Fruit fly (Drosophila melanogaster) whole organism, embryonic: ENCODE data around the gene CG9393.

Experiments
- B-H1 ChIP-seq: fragments of 200-800 bp; sonication (Bioruptor generic); IDR thresholded peaks from 3 replicates; pipeline ENCODE4 v1.3.6; 2022; ENCODE audit warnings: missing biosample characterization, missing genetic modification characterization
- B-H2 ChIP-seq: fragments of 200-800 bp; sonication (Bioruptor generic); optimal IDR thresholded peaks from 2 replicates; lab custom pipeline; 2018; ENCODE audit warnings: missing biosample characterization, mild to moderate bottlenecking, missing genetic modification characterization
- Bteb2 ChIP-seq: fragments of 200-800 bp; sonication (Bioruptor generic); optimal IDR thresholded peaks from 2 replicates; lab custom pipeline; 2016; ENCODE audit warnings: missing biosample characterization, missing genetic modification characterization
- CG10543 ChIP-seq: fragments of 200-800 bp; sonication (Bioruptor generic); optimal IDR thresholded peaks from 3 replicates; lab custom pipeline; 2017; ENCODE audit warnings: missing biosample characterization, mild to moderate bottlenecking, missing genetic modification characterization, moderate library complexity
- CG11560 ChIP-seq: fragments of 200-800 bp; sonication (Bioruptor generic); IDR thresholded peaks from 3 replicates; pipeline ENCODE4 v1.3.6; 2022; ENCODE audit warnings: missing biosample characterization, missing genetic modification characterization
- CG11696 ChIP-seq: fragments of 200-800 bp; sonication (Bioruptor generic); IDR thresholded peaks from 2 replicates; pipeline ENCODE4 v1.3.6; 2022; ENCODE audit warnings: missing biosample characterization, missing genetic modification characterization
- CG13287 ChIP-seq: fragments of 200-800 bp; sonication (Bioruptor generic); IDR thresholded peaks from 2 replicates; pipeline ENCODE4 v1.3.6; 2022; ENCODE audit warnings: missing biosample characterization, missing genetic modification characterization; ENCODE audit not compliant: partially characterized antibody
- CG1647 ChIP-seq: fragments of 200-800 bp; sonication (Bioruptor generic); optimal IDR thresholded peaks from 3 replicates; lab custom pipeline; 2016; ENCODE audit warnings: missing biosample characterization, missing genetic modification characterization
- CG17912 ChIP-seq: fragments of 200-800 bp; sonication (Bioruptor generic); optimal IDR thresholded peaks from 2 replicates; lab custom pipeline; 2018; ENCODE audit warnings: missing biosample characterization, mild to moderate bottlenecking, missing genetic modification characterization
- CG31441 ChIP-seq: fragments of 200-800 bp; sonication (Bioruptor generic); IDR thresholded peaks from 2 replicates; pipeline ENCODE4 v1.3.6; 2022; ENCODE audit warnings: missing biosample characterization, missing genetic modification characterization
- CG34224 ChIP-seq: fragments of 200-800 bp; sonication (Bioruptor generic); IDR thresholded peaks from 3 replicates; pipeline ENCODE4 v1.3.6; 2022; ENCODE audit warnings: missing biosample characterization, missing genetic modification characterization; ENCODE audit not compliant: partially characterized antibody
- CG34422 ChIP-seq: fragments of 200-800 bp; sonication (Bioruptor generic); IDR thresholded peaks from 3 replicates; pipeline ENCODE4 v1.3.6; 2022; ENCODE audit warnings: missing biosample characterization, missing genetic modification characterization
- CG3995 ChIP-seq: fragments of 200-800 bp; sonication (Bioruptor generic); optimal IDR thresholded peaks from 3 replicates; lab custom pipeline; 2016; ENCODE audit warnings: missing biosample characterization, missing genetic modification characterization
- CG4617 ChIP-seq: fragments of 200-800 bp; sonication (Bioruptor generic); optimal IDR thresholded peaks from 3 replicates; lab custom pipeline; 2016; ENCODE audit warnings: missing biosample characterization, missing genetic modification characterization, borderline replicate concordance
- CG4730 ChIP-seq: fragments of 200-800 bp; sonication (Bioruptor generic); IDR thresholded peaks from 2 replicates; pipeline ENCODE4 v1.3.6; 2022; ENCODE audit warnings: missing biosample characterization, missing genetic modification characterization
- CG6689 ChIP-seq: fragments of 200-800 bp; sonication (Bioruptor generic); IDR thresholded peaks from 2 replicates; pipeline ENCODE4 v1.3.6; 2022; ENCODE audit warnings: missing biosample characterization, missing genetic modification characterization
- CG9797 ChIP-seq: fragments of 200-800 bp; sonication (Bioruptor generic); optimal IDR thresholded peaks from 3 replicates; lab custom pipeline; 2018; ENCODE audit warnings: missing biosample characterization, mild to moderate bottlenecking, missing genetic modification characterization
- D19B ChIP-seq: fragments of 200-800 bp; sonication (Bioruptor generic); optimal IDR thresholded peaks from 2 replicates; lab custom pipeline; 2017; ENCODE audit warnings: missing biosample characterization, mild to moderate bottlenecking, missing genetic modification characterization
- Dad ChIP-seq: fragments of 200-800 bp; sonication (Bioruptor generic); optimal IDR thresholded peaks from 3 replicates; lab custom pipeline; 2016; ENCODE audit warnings: missing biosample characterization, missing genetic modification characterization
- Drgx ChIP-seq: fragments of 200-800 bp; sonication (Bioruptor generic); IDR thresholded peaks from 2 replicates; pipeline ENCODE4 v1.3.6; 2022; ENCODE audit warnings: missing biosample characterization, missing genetic modification characterization
- E2f2 ChIP-seq: fragments of 200-800 bp; sonication (Bioruptor generic); IDR thresholded peaks from 2 replicates; pipeline ENCODE4 v1.3.6; 2022; ENCODE audit warnings: missing biosample characterization, missing genetic modification characterization
- H2.0 ChIP-seq: fragments of 200-800 bp; sonication (Bioruptor generic); IDR thresholded peaks from 2 replicates; pipeline ENCODE4 v1.3.6; 2022; ENCODE audit warnings: missing biosample characterization, missing genetic modification characterization
- Hand ChIP-seq: fragments of 200-800 bp; sonication (Bioruptor generic); optimal IDR thresholded peaks from 2 replicates; lab custom pipeline; 2017; ENCODE audit warnings: mild to moderate bottlenecking, missing biosample characterization, missing genetic modification reagents, missing genetic modification characterization
- Hmx ChIP-seq: fragments of 200-800 bp; sonication (Bioruptor generic); optimal IDR thresholded peaks from 2 replicates; lab custom pipeline; 2016; ENCODE audit warnings: missing biosample characterization, missing genetic modification characterization
- Lhr ChIP-seq: fragments of 200-800 bp; sonication (Bioruptor generic); optimal IDR thresholded peaks from 3 replicates; lab custom pipeline; 2017; ENCODE audit warnings: mild to moderate bottlenecking, missing biosample characterization, missing genetic modification reagents, missing genetic modification characterization
- Neu2 ChIP-seq: fragments of 200-800 bp; sonication (Bioruptor generic); optimal IDR thresholded peaks from 3 replicates; lab custom pipeline; 2016; ENCODE audit warnings: missing biosample characterization, missing genetic modification characterization, borderline replicate concordance
- Nf-YB ChIP-seq: fragments of 200-800 bp; sonication (Bioruptor generic); optimal IDR thresholded peaks from 3 replicates; lab custom pipeline; 2019; ENCODE audit warnings: missing biosample characterization, mild to moderate bottlenecking, missing genetic modification characterization, moderate library complexity
- Ssrp ChIP-seq: fragments of 200-800 bp; sonication (Bioruptor generic); optimal IDR thresholded peaks from 2 replicates; lab custom pipeline; 2018; ENCODE audit warnings: missing biosample characterization, mild to moderate bottlenecking, missing genetic modification characterization, moderate library complexity
- Xbp1 ChIP-seq: fragments of 200-800 bp; sonication (Bioruptor generic); optimal IDR thresholded peaks from 3 replicates; lab custom pipeline; 2016; ENCODE audit warnings: missing biosample characterization, mild to moderate bottlenecking, missing genetic modification characterization
- Xrp1 ChIP-seq: fragments of 200-800 bp; sonication (Bioruptor generic); IDR thresholded peaks from 2 replicates; pipeline ENCODE4 v1.3.6; 2022; ENCODE audit warnings: missing biosample characterization, missing genetic modification characterization
- amos ChIP-seq: fragments of 200-800 bp; sonication (Bioruptor generic); IDR thresholded peaks from 2 replicates; pipeline ENCODE4 v1.3.6; 2022; ENCODE audit warnings: missing biosample characterization, missing genetic modification characterization; ENCODE audit not compliant: partially characterized antibody
- ara ChIP-seq: fragments of 200-800 bp; sonication (Bioruptor generic); IDR thresholded peaks from 2 replicates; pipeline ENCODE4 v1.3.6; 2022; ENCODE audit warnings: missing biosample characterization, missing genetic modification characterization
- bab2 ChIP-seq: fragments of 200-800 bp; sonication (Bioruptor generic); optimal IDR thresholded peaks from 2 replicates; lab custom pipeline; 2016; ENCODE audit warnings: missing biosample characterization, missing genetic modification characterization
- btn ChIP-seq: fragments of 200-800 bp; sonication (Bioruptor generic); optimal IDR thresholded peaks from 2 replicates; lab custom pipeline; 2016; ENCODE audit warnings: missing biosample characterization, missing genetic modification characterization
- chinmo ChIP-seq: fragments of 200-800 bp; sonication (Bioruptor generic); IDR thresholded peaks from 4 replicates; pipeline ENCODE4 v1.3.6; 2022; ENCODE audit warnings: missing biosample characterization, missing genetic modification characterization; ENCODE audit not compliant: partially characterized antibody
- crol ChIP-seq: fragments of 200-800 bp; sonication (Bioruptor generic); IDR thresholded peaks from 2 replicates; pipeline ENCODE4 v1.3.6; 2022; ENCODE audit warnings: missing biosample characterization, missing genetic modification characterization
- emc ChIP-seq: fragments of 200-800 bp; sonication (Bioruptor generic); optimal IDR thresholded peaks from 2 replicates; lab custom pipeline; 2016; ENCODE audit warnings: missing biosample characterization, missing genetic modification characterization
- ewg ChIP-seq: fragments of 200-800 bp; sonication (Bioruptor generic); optimal IDR thresholded peaks from 3 replicates; lab custom pipeline; 2017; ENCODE audit warnings: mild to moderate bottlenecking, missing biosample characterization, missing genetic modification reagents, missing genetic modification characterization
- exex ChIP-seq: fragments of 200-800 bp; sonication (Bioruptor generic); optimal IDR thresholded peaks from 4 replicates; lab custom pipeline; 2018; ENCODE audit warnings: missing biosample characterization, mild to moderate bottlenecking, missing genetic modification characterization, moderate library complexity
- eyg ChIP-seq: fragments of 200-800 bp; sonication (Bioruptor generic); optimal IDR thresholded peaks from 3 replicates; lab custom pipeline; 2016; ENCODE audit warnings: missing biosample characterization, missing genetic modification characterization
- her ChIP-seq: fragments of 200-800 bp; sonication (Bioruptor generic); optimal IDR thresholded peaks from 2 replicates; lab custom pipeline; 2016; ENCODE audit warnings: missing biosample characterization, missing genetic modification characterization
- ind ChIP-seq: fragments of 200-800 bp; sonication (Bioruptor generic); optimal IDR thresholded peaks from 3 replicates; lab custom pipeline; 2016; ENCODE audit warnings: missing biosample characterization, missing genetic modification characterization
- knrl ChIP-seq: fragments of 200-800 bp; sonication (Bioruptor generic); IDR thresholded peaks from 3 replicates; pipeline ENCODE4 v1.3.6; 2022; ENCODE audit warnings: missing biosample characterization, missing genetic modification characterization; ENCODE audit not compliant: partially characterized antibody
- lab ChIP-seq: fragments of 200-800 bp; sonication (Bioruptor generic); optimal IDR thresholded peaks from 3 replicates; lab custom pipeline; 2017; ENCODE audit warnings: missing biosample characterization, missing genetic modification characterization, mild to moderate bottlenecking, moderate library complexity, missing genetic modification reagents
- pros ChIP-seq: fragments of 200-800 bp; sonication (Bioruptor generic); optimal IDR thresholded peaks from 3 replicates; lab custom pipeline; 2019; ENCODE audit warnings: missing biosample characterization, mild to moderate bottlenecking, missing genetic modification characterization, moderate library complexity
- ro ChIP-seq: fragments of 200-800 bp; sonication (Bioruptor generic); IDR thresholded peaks from 2 replicates; pipeline ENCODE4 v1.3.6; 2022; ENCODE audit warnings: missing biosample characterization, missing genetic modification characterization
- sob ChIP-seq: fragments of 200-800 bp; sonication (Bioruptor generic); IDR thresholded peaks from 2 replicates; pipeline ENCODE4 v1.3.6; 2022; ENCODE audit warnings: missing biosample characterization, missing genetic modification characterization
- zf30C ChIP-seq: fragments of 200-800 bp; sonication (Bioruptor generic); optimal IDR thresholded peaks from 3 replicates; lab custom pipeline; 2018; ENCODE audit warnings: missing biosample characterization, mild to moderate bottlenecking, missing genetic modification characterization

CG9393 gene

DNA sequence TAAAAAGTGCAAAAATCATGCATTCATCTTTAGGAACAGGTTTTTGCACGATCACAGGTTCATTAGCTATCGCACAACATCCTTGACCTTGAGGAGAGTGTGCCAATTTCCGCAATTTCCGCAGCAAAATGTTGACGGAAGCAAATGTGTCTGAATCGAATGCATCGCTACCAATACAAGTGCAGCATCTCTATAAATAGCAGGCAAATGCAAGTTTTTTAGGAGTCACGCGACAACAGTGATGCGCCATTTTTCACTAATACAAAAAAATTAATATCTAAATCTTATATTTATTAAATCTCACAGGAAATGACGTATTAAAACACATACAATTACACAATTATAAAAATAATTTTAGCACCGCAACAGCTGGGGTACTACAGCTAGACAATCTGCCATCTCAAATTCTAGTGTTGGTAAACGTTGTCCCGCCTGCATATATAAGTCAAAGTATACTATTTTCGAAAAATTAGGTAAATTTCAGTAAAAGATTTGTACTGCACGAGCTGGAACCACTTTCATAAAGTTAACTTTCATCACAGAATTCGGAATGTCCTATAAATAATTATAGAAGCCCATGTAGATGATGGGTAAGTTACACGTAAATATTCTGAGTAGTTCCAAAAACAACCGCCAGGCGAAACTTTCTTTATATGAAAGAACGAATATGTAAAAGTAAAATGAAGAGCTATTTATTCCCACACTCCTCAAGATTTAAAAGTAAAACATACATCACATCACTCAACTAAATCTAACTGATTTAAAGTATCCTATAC is 10.5 kb upstream of the CG9393 start, which contains the start of gene CG9399 (continued):
- peak; percentile 86 for TF ChIP-seq Nf-YB (GFP tag; lab: Kevin White, UChicago)
- peak; percentile 95 for TF ChIP-seq ewg (GFP tag; lab: Kevin White, UChicago)
- TF ChIP-seq CG1647 (GFP tag; lab: Kevin White, UChicago) = peak; percentile 93
- peak; percentile 88 for TF ChIP-seq Hmx (GFP tag; lab: Kevin White, UChicago)
- TF ChIP-seq CG4730 = peak; percentile 97
- TF ChIP-seq CG3995 (GFP tag; lab: Kevin White, UChicago) = peak; percentile 74
- peak; percentile 94 for TF ChIP-seq bab2
- TF ChIP-seq knrl (GFP tag; lab: Robert Waterston, UW) = peak; percentile 62
- TF ChIP-seq her = peak; percentile 79
- TF ChIP-seq Hand (GFP tag; lab: Kevin White, UChicago) = peak; percentile 76
- 0 out of 4 replicates have a peak, but pooled peaks have one; percentile 57 for TF ChIP-seq chinmo
- TF ChIP-seq CG31441 (GFP tag; lab: Robert Waterston, UW) = peak; percentile 99
- peak; percentile 98 for TF ChIP-seq ara
- TF ChIP-seq ind (GFP tag; lab: Kevin White, UChicago) = peak; percentile 97
- TF ChIP-seq amos (GFP tag; lab: Robert Waterston, UW) = peak; percentile 64; the same call in 1 of the 2 replicates
- peak; percentile 13 for TF ChIP-seq Neu2 (GFP tag; lab: Kevin White, UChicago)
- TF ChIP-seq D19B (GFP tag; lab: Kevin White, UChicago) = peak; percentile 81
- peak; percentile 24 for TF ChIP-seq pros (GFP tag; lab: Kevin White, UChicago)
- TF ChIP-seq CG13287 (GFP tag; lab: Robert Waterston, UW) = peak; percentile 27; the same call in 1 of the 2 replicates
- peak; percentile 47 for TF ChIP-seq CG9797 (GFP tag; lab: Kevin White, UChicago)
- TF ChIP-seq Xrp1 = peak; percentile 99
- peak; percentile 98 for TF ChIP-seq CG34422 (GFP tag; lab: Robert Waterston, UW)
- peak; percentile 65 for TF ChIP-seq btn (GFP tag; lab: Kevin White, UChicago)
- TF ChIP-seq crol (GFP tag; lab: Robert Waterston, UW) = peak; percentile 77
- peak; percentile 76 for TF ChIP-seq eyg (GFP tag; lab: Kevin White, UChicago)
- TF ChIP-seq CG4617 (GFP tag; lab: Kevin White, UChicago) = peak; percentile 97
- peak; percentile 98 for TF ChIP-seq B-H1 (GFP tag; lab: Robert Waterston, UW)
- TF ChIP-seq Xbp1 (GFP tag; lab: Kevin White, UChicago) = peak; percentile 99
- peak; percentile 92 for TF ChIP-seq CG11696 (GFP tag; lab: Robert Waterston, UW)
- peak; percentile 98 for TF ChIP-seq H2.0 (GFP tag; lab: Robert Waterston, UW)
- peak; percentile 51 for TF ChIP-seq CG34224 (GFP tag; lab: Robert Waterston, UW)
- peak; percentile 92 for TF ChIP-seq Bteb2
- peak; percentile 74 for TF ChIP-seq exex (tag; lab: Kevin White, UChicago)
- TF ChIP-seq Dad (GFP tag; lab: Kevin White, UChicago) = peak; percentile 92
- TF ChIP-seq CG17912 (GFP tag; lab: Kevin White, UChicago) = peak; percentile 87
- peak; percentile 98 for TF ChIP-seq CG6689
- TF ChIP-seq B-H2 (GFP tag; lab: Kevin White, UChicago) = peak; percentile 94
- peak; percentile 87 for TF ChIP-seq CG11560 (tag; lab: Robert Waterston, UW)
- TF ChIP-seq Lhr (GFP tag; lab: Kevin White, UChicago) = peak; percentile 96
- peak; percentile 97 for TF ChIP-seq Drgx (GFP tag; lab: Robert Waterston, UW)
- TF ChIP-seq ro (GFP tag; lab: Robert Waterston, UW) = peak; percentile 95
- peak; percentile 98 for TF ChIP-seq sob (GFP tag; lab: Robert Waterston, UW)
- TF ChIP-seq emc (GFP tag; lab: Kevin White, UChicago) = peak; percentile 63
- peak; percentile 83 for TF ChIP-seq E2f2 (GFP tag; lab: Robert Waterston, UW)
- TF ChIP-seq CG10543 (GFP tag; lab: Kevin White, UChicago) = peak; percentile 90
- TF ChIP-seq lab (GFP tag; lab: Kevin White, UChicago) = peak; percentile 97
- TF ChIP-seq zf30C = peak; percentile 34
- peak; percentile 99 for TF ChIP-seq Ssrp (tag; lab: Kevin White, UChicago)
